Worm (Caenorhabditis elegans) whole organism, L2 larva: ENCODE measurements around the gene M02E1.3.
"Not testable (repeated sequence)": the region's sequence is repeated elsewhere in the genome, so short reads cannot be mapped to it uniquely, and the experiment has no call there.

Source experiments
- aly-2 ChIP-seq: fragments of 150-350 bp; optimal IDR thresholded peaks from 2 replicates; lab custom pipeline; 2014; ENCODE audit warnings: missing biosample characterization, missing genetic modification characterization
- elt-3 ChIP-seq: sonication (generic microtip); optimal IDR thresholded peaks from 2 replicates; lab custom pipeline; 2017; ENCODE audit warnings: missing biosample characterization, missing genetic modification characterization
- lsy-2 ChIP-seq, 2 experiments: fragments of 150-350 bp in 1 of 2; sonication (generic microtip) in 1 of 2; optimal IDR thresholded peaks; 2 replicates each; lab custom pipeline; 2014 to 2017; ENCODE audit warnings: missing biosample characterization in 2 of 2, missing genetic modification characterization in 2 of 2
- nhr-12 ChIP-seq: fragments of 150-350 bp; optimal IDR thresholded peaks from 2 replicates; lab custom pipeline; 2014; ENCODE audit warnings: missing biosample characterization, missing genetic modification characterization
- nhr-129 ChIP-seq: fragments of 150-350 bp; optimal IDR thresholded peaks from 2 replicates; lab custom pipeline; 2014; ENCODE audit warnings: missing biosample characterization, missing genetic modification characterization
- nhr-77 ChIP-seq: fragments of 150-350 bp; optimal IDR thresholded peaks from 2 replicates; lab custom pipeline; 2014; ENCODE audit warnings: missing biosample characterization, missing genetic modification characterization
- skn-1 ChIP-seq: sonication (generic microtip); optimal IDR thresholded peaks from 2 replicates; lab custom pipeline; 2017; ENCODE audit warnings: missing biosample characterization, missing genetic modification characterization
- ztf-4 ChIP-seq: fragments of 150-350 bp; optimal IDR thresholded peaks from 2 replicates; lab custom pipeline; 2014; ENCODE audit warnings: missing biosample characterization, missing genetic modification characterization

ce11 chrX:286116-286515, 36.2 kb upstream of the M02E1.3 start, which contains the start of gene Y47C4A.1:
- not testable (repeated sequence) for TF ChIP-seq elt-3; lsy-2 (tag; optimal IDR thresholded peaks at IDR 0.05; lab: Kevin White, UChicago); nhr-77 (tag; lab: Kevin White, UChicago); skn-1 (tag; lab: Kevin White, UChicago); nhr-129; ztf-4 (tag; lab: Kevin White, UChicago); nhr-12; aly-2
